Fruit fly (Drosophila melanogaster) ovary, adult (tissue): ENCODE results near the gene CG33325.

Experiments used
- CG17801 ChIP-seq: fragments of 200-800 bp; optimal IDR thresholded peaks from 2 replicates; lab custom pipeline; 2019; ENCODE audit warnings: missing biosample characterization, mild to moderate bottlenecking, missing genetic modification characterization, moderate library complexity; ENCODE audit not compliant: partially characterized antibody

CG33325 gene

DNA sequence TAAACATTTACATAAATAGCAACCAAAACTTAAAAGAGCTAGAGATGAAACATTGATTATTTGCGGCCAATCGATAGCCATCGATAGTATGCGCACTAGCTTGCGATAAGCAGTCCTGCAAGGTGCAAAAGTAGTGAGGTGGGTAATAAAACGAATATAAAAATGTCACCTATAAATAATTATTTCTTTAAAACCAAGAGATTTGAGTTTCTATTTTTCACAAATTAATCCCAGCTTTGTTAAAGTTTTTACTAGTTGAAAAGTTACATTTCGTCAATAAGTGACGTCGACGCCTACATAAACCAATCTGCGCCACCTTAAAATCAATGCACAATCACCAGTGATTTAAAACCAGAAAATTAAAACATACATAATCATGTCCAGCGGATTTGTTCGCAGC lies 29.1 kb downstream of the CG33325 start, which contains the start of the genes Mkk4 and SLIRP2:
TSS of gene Mkk4 (minus strand) at position 56 of the 400 bp plus-strand sequence.
TSS of gene SLIRP2 (plus strand) at position 344 of the 400 bp plus-strand sequence.
- TF ChIP-seq CG17801: peak; percentile 99

DNA sequence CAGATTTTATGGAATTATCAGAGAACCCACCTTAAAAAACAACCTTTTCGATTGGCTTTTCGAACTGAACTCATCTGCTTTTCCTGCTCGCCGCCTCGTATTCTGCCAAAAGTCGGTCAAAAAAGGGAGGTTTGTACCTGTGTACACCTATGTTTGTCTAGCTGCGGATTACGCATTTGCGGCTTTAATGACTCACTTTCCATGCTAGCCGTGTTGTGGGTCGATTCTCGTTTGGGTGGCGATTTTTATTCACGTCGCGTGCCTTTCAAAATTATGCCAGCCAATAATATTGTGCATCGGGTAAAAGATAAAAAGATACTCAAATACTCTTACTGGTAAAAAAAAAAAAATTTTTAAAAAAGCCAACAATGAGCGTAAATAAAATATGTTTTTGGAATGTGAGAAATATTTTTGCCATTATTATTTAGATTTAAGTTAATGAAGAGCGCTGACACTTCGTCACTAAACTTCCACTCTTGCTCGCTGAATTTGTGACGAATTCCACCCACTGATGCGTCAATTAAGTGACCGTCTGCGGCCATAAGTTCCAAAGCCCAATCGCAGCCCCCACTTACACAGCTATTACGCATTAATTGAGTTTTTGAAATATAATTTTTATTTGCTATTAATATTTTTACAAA lies 34.1 kb downstream of the CG33325 start, which contains the start of gene Cyp313b1:
TSS of gene Cyp313b1 (minus strand) at position 71 of the 641 bp plus-strand sequence.
- TF ChIP-seq CG17801: no peak

DNA sequence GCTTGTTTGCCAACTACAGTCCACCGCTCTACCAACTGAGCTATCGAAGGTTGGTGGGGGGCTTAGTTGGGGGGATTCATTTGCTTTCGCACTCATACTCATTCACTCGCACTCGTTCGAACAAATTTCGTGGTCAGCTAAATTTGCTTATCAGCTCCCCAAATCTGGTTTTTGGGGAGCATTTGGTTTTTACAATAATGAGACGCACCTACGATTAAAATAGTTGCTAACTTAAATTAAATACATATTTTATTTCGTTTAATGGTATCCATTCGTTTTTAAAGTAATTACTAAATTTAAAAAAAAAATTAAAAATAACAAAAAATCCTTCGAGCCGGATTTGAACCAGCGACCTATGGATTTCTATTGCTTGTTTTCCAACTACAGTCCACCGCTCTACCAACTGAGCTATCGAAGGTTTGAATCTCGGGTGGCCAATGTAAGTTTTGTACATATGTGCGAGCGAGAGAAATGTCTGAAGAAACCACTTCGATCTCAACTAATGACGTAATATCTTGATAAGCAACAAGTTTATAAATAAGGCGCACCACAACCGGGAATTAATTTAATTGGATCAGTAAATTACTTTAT lies 37.4 kb downstream of the CG33325 start:
- TF ChIP-seq CG17801: no peak

DNA sequence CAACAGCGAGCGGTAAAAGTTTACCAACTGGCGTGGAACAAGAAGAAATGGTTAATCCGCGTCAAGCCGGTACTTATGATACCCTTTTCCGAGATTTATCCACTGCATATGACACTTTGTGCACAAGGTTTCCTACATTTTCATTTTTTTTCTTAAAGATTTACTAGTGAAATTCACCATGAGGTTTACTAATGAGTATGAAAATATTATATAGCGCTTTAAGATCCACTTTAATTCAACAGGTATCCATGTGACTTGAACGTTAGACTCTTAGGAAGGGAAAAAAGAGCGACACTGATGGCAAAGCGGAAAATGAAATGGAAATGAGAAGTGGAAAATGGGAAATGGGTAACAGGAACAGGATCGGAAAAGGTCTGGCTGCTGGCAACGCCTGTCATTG lies 41.2 kb downstream of the CG33325 start:
- TF ChIP-seq CG17801: no peak

DNA sequence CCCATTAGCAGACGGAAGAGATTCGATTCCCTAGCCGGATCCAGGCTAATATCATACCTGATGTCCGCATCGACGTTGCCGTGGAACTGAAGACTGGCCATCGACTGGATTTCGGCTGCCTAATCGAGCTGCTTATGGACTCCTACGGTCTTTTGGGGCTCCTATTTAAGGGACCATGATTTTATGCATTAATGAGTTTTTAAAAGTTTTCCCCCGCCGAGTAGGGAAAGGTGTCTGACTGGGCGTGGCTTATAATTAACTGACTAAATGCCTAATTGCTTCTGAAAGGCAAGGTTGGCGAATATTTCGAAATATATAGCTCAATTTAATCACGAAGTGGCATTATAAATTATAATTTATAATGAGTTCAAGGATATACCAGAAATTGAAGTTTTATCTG lies 44.1 kb downstream of the CG33325 start, which contains the start of gene Or85e:
TSS of gene Or85e (minus strand) at position 101 of the 400 bp plus-strand sequence.
- no peak for TF ChIP-seq CG17801
